Worm (Caenorhabditis elegans): ENCODE measurements around the gene C17F4.2.

The C17F4.2 gene

DNA sequence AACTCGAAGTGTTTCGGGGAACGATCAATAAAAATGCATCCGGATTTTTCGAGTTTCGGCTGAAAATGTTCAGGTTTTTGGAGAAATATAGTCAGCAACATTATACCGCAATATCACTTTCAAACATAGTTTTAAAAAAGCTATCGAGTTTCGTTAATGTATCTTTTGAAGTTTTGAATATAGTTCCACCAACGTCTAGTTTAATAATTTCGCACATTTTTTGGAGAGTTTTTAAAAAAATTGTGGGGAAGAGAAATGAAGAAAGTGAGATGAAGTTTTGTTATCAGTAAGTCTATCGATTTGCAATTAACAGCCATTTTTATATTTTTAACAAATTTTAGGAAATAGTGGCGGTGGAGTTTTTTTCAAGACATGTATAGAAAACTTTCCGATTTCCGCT, 22.7 kb upstream of the C17F4.2 start, which contains the start of gene ZC239.17:
TSS of gene ZC239.17 (minus strand) at position 101 of the 400 bp plus-strand sequence.
- no peak for TF ChIP-seq tbx-37 (GFP tag; conservative IDR thresholded peaks at IDR 0.05)

- no peak for TF ChIP-seq ets-7 (tag; optimal IDR thresholded peaks at IDR 0.05)
- no peak for TF ChIP-seq ama-1 (optimal IDR thresholded peaks at IDR 0.05)
- TF ChIP-seq tra-4 (tag; optimal IDR thresholded peaks at IDR 0.05): no peak
- TF ChIP-seq sea-1 (GFP tag; conservative IDR thresholded peaks at IDR 0.05): no peak
- TF ChIP-seq tbx-37 (GFP tag; conservative IDR thresholded peaks at IDR 0.05): no peak
- no peak for TF ChIP-seq aly-1 (tag; optimal IDR thresholded peaks at IDR 0.05)
- no peak for TF ChIP-seq scrt-1 (GFP tag; IDR thresholded peaks at IDR 0.05)
- TF ChIP-seq B0310.2 (tag; optimal IDR thresholded peaks at IDR 0.05): no peak
- no peak for TF ChIP-seq hnd-1 (tag; optimal IDR thresholded peaks at IDR 0.05)
- TF ChIP-seq hmg-4 (GFP tag; optimal IDR thresholded peaks at IDR 0.05): no peak
- TF ChIP-seq ceh-36 (tag; optimal IDR thresholded peaks at IDR 0.05): no peak
- no peak for TF ChIP-seq F13C5.2 (tag; optimal IDR thresholded peaks at IDR 0.05)
- TF ChIP-seq hmbx-1 (tag; optimal IDR thresholded peaks at IDR 0.05): no peak
- no peak for TF ChIP-seq flt-1 (GFP tag; IDR thresholded peaks at IDR 0.05)
- no peak for TF ChIP-seq ceh-13 (GFP tag; optimal IDR thresholded peaks at IDR 0.05)
These were observed 18.0 kb upstream of the C17F4.2 start, which contains the start of gene srh-297 for ce11 chrII:3230422-3230821. Gene srh-297 (minus strand): TSS chrII:3230522.

DNA sequence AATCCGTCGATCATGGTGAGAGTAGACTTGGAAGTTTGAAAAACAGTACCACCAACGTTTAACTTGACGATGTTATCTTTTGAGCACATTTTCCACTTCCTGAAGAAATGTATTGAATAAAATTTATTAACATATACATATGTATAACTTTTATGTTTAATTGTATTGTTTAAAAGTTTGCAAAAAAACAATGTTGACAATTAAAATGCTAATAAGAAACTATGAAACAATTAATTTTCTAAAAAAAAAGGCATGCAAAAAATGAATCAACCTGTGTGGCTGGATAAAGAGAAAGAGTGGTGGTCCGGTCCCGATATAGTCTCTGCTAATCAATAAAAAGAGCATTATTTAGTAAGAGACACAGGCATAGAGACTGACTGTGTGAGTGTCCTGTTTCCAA, 13.7 kb upstream of the C17F4.2 start, which contains the start of gene C17F4.8:
TSS of gene C17F4.8 (minus strand) at position 101 of the 400 bp plus-strand sequence.
- TF ChIP-seq F13C5.2 (tag; optimal IDR thresholded peaks at IDR 0.05) (no peak), ceh-13 (GFP tag; optimal IDR thresholded peaks at IDR 0.05) (no peak)

- TF ChIP-seq flt-1 (GFP tag; IDR thresholded peaks at IDR 0.05) (no peak), F13C5.2 (tag; optimal IDR thresholded peaks at IDR 0.05) (no peak), tra-4 (tag; optimal IDR thresholded peaks at IDR 0.05) (no peak)
These were observed 11.4 kb upstream of the C17F4.2 start, which contains the start of the genes srz-67 and C17F4.11 for ce11 chrII:3237038-3237521. Gene srz-67 (minus strand): TSS chrII:3237138. Gene C17F4.11 (plus strand): TSS chrII:3237471.

DNA sequence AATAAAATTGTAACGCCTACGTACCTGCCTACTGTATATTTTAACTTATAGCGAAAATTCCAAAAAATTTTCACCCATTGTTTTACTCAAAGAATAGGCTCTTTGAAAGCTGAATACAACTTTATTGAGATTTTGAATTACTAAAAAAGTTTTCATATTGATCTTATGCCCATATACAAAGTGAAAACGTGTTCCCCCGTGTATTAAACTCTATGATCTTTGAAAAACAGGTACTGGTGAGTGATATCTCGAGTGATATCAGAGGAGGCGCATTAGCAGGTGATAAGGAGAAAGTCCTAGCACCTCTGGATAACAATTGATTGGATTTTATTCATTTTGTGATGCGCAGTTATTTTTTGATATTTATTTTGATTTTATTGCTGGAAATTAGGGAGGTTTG, 8.3 kb upstream of the C17F4.2 start, which contains the start of gene C17F4.3:
TSS of gene C17F4.3 (plus strand) at position 301 of the 400 bp plus-strand sequence.
- TF ChIP-seq scrt-1 (GFP tag; IDR thresholded peaks at IDR 0.05): no peak
- TF ChIP-seq hnd-1 (tag; optimal IDR thresholded peaks at IDR 0.05): no peak
- no peak for TF ChIP-seq sea-1 (GFP tag; conservative IDR thresholded peaks at IDR 0.05)
- TF ChIP-seq tbx-37 (GFP tag; conservative IDR thresholded peaks at IDR 0.05): no peak
- no peak for TF ChIP-seq F13C5.2 (tag; optimal IDR thresholded peaks at IDR 0.05)
- no peak for TF ChIP-seq hmbx-1 (tag; optimal IDR thresholded peaks at IDR 0.05)
- no peak for TF ChIP-seq aly-1 (tag; optimal IDR thresholded peaks at IDR 0.05)
- no peak for TF ChIP-seq ama-1 (optimal IDR thresholded peaks at IDR 0.05)
- no peak for TF ChIP-seq tra-4 (tag; optimal IDR thresholded peaks at IDR 0.05)
- no peak for TF ChIP-seq ets-7 (tag; optimal IDR thresholded peaks at IDR 0.05)
- no peak for TF ChIP-seq tbx-11 (GFP tag; IDR thresholded peaks at IDR 0.05)
- TF ChIP-seq pes-1 (GFP tag; IDR thresholded peaks at IDR 0.05): no peak
- no peak for TF ChIP-seq flt-1 (GFP tag; IDR thresholded peaks at IDR 0.05)

DNA sequence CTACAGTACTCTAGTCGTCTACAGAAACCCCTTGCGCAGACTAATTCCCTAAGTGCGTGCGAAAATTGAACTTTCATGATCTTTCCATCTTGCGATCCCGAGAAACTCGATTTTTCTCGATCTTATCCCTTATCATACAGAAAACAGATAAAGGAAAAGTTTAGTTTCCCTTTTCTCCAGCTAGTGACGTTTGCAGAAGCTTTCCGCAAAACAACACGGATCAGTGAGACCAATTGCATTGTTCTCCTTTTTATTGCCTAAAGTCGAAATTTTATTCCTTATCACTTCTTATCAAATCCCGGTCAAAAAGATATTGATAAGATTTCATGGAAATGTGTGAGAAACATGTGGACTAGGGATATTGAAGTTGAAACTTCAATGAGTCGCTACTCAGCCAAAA, 6.6 kb upstream of the C17F4.2 start:
- TF ChIP-seq hnd-1 (tag; optimal IDR thresholded peaks at IDR 0.05) (no peak), hmg-4 (GFP tag; optimal IDR thresholded peaks at IDR 0.05) (no peak), pes-1 (GFP tag; IDR thresholded peaks at IDR 0.05) (no peak), hmbx-1 (tag; optimal IDR thresholded peaks at IDR 0.05) (no peak), F13C5.2 (tag; optimal IDR thresholded peaks at IDR 0.05) (no peak), ceh-36 (tag; optimal IDR thresholded peaks at IDR 0.05) (no peak), B0310.2 (tag; optimal IDR thresholded peaks at IDR 0.05) (no peak), ceh-13 (GFP tag; optimal IDR thresholded peaks at IDR 0.05) (no peak), ets-7 (tag; optimal IDR thresholded peaks at IDR 0.05) (no peak), ama-1 (optimal IDR thresholded peaks at IDR 0.05) (no peak), scrt-1 (GFP tag; IDR thresholded peaks at IDR 0.05) (no peak), flt-1 (GFP tag; IDR thresholded peaks at IDR 0.05) (no peak), sea-1 (GFP tag; conservative IDR thresholded peaks at IDR 0.05) (no peak), tbx-11 (GFP tag; IDR thresholded peaks at IDR 0.05) (no peak)

ce11 chrII:3244070-3244469, 4.4 kb upstream of the C17F4.2 start, which contains the start of gene C17F4.12:
Gene C17F4.12 (minus strand): TSS chrII:3244170.
- TF ChIP-seq tra-4 (tag; optimal IDR thresholded peaks at IDR 0.05) (no peak), ama-1 (optimal IDR thresholded peaks at IDR 0.05) (no peak), hnd-1 (tag; optimal IDR thresholded peaks at IDR 0.05) (no peak), scrt-1 (GFP tag; IDR thresholded peaks at IDR 0.05) (no peak), flt-1 (GFP tag; IDR thresholded peaks at IDR 0.05) (no peak), ceh-36 (tag; optimal IDR thresholded peaks at IDR 0.05) (no peak), ceh-13 (GFP tag; optimal IDR thresholded peaks at IDR 0.05) (no peak), aly-1 (tag; optimal IDR thresholded peaks at IDR 0.05) (no peak), hmg-4 (GFP tag; optimal IDR thresholded peaks at IDR 0.05) (no peak), tbx-11 (GFP tag; IDR thresholded peaks at IDR 0.05) (no peak), tbx-37 (GFP tag; conservative IDR thresholded peaks at IDR 0.05) (no peak), ets-7 (tag; optimal IDR thresholded peaks at IDR 0.05) (no peak), hmbx-1 (tag; optimal IDR thresholded peaks at IDR 0.05) (no peak), B0310.2 (tag; optimal IDR thresholded peaks at IDR 0.05) (no peak), pes-1 (GFP tag; IDR thresholded peaks at IDR 0.05) (no peak)

DNA sequence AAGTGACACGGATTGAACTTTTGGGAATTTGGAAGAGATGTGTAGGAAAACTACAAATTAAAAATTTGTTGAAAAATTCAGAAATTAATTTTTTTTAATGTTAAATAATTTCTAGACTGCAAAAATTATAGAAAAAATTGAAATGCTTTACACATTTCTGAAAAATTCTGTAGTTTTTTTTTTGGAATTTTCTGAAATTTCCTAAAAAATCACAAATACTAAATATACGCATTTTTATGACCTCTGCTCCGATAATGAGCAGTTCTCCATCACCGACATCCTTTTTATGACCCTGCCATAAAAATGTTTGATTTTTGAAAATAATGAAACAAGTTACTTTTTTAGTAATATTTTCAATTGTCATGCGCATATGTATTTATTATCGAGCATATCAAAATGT, 3.7 kb upstream of the C17F4.2 start:
- no peak for TF ChIP-seq F13C5.2 (tag; optimal IDR thresholded peaks at IDR 0.05)
- no peak for TF ChIP-seq tra-4 (tag; optimal IDR thresholded peaks at IDR 0.05)
- no peak for TF ChIP-seq hmbx-1 (tag; optimal IDR thresholded peaks at IDR 0.05)
- no peak for TF ChIP-seq ets-7 (tag; optimal IDR thresholded peaks at IDR 0.05)
- TF ChIP-seq scrt-1 (GFP tag; IDR thresholded peaks at IDR 0.05): no peak
- TF ChIP-seq sea-1 (GFP tag; conservative IDR thresholded peaks at IDR 0.05): no peak
- no peak for TF ChIP-seq tbx-37 (GFP tag; conservative IDR thresholded peaks at IDR 0.05)
- TF ChIP-seq ceh-13 (GFP tag; optimal IDR thresholded peaks at IDR 0.05): no peak
- TF ChIP-seq flt-1 (GFP tag; IDR thresholded peaks at IDR 0.05): no peak
- TF ChIP-seq hmg-4 (GFP tag; optimal IDR thresholded peaks at IDR 0.05): no peak
